Fruit fly (Drosophila melanogaster) whole organism, embryonic: ENCODE data around the gene bwa.
A peak's percentile ranks its signal among the peaks of the same experiment; 100 is the strongest.

Source experiments
- ATbp ChIP-seq: fragments of 200-800 bp; sonication (Bioruptor generic); optimal IDR thresholded peaks from 2 replicates; lab custom pipeline; 2017; ENCODE audit warnings: missing biosample characterization, mild to moderate bottlenecking, missing genetic modification characterization, missing genetic modification reagents
- B-H2 ChIP-seq: fragments of 200-800 bp; sonication (Bioruptor generic); optimal IDR thresholded peaks from 2 replicates; lab custom pipeline; 2018; ENCODE audit warnings: missing biosample characterization, mild to moderate bottlenecking, missing genetic modification characterization
- CG10366 ChIP-seq: fragments of 200-800 bp; sonication (Bioruptor generic); IDR thresholded peaks from 2 replicates; pipeline ENCODE4 v1.3.6; 2022; ENCODE audit warnings: missing biosample characterization, missing genetic modification characterization
- CG11085 ChIP-seq: fragments of 200-800 bp; sonication (Bioruptor generic); IDR thresholded peaks from 2 replicates; pipeline ENCODE4 v1.3.6; 2022; ENCODE audit warnings: missing biosample characterization, missing genetic modification characterization
- CG11093 ChIP-seq: fragments of 200-800 bp; sonication (Bioruptor generic); IDR thresholded peaks from 3 replicates; pipeline ENCODE4 v1.3.6; 2022; ENCODE audit warnings: missing biosample characterization, missing genetic modification characterization
- CG11398 ChIP-seq: fragments of 200-800 bp; sonication (Bioruptor generic); optimal IDR thresholded peaks from 2 replicates; lab custom pipeline; 2016; ENCODE audit warnings: missing biosample characterization, missing genetic modification characterization
- CG12391 ChIP-seq: fragments of 200-800 bp; sonication (Bioruptor generic); optimal IDR thresholded peaks from 3 replicates; lab custom pipeline; 2018; ENCODE audit warnings: missing biosample characterization, mild to moderate bottlenecking, missing genetic modification characterization, moderate library complexity
- CG13287 ChIP-seq: fragments of 200-800 bp; sonication (Bioruptor generic); IDR thresholded peaks from 2 replicates; pipeline ENCODE4 v1.3.6; 2022; ENCODE audit warnings: missing biosample characterization, missing genetic modification characterization; ENCODE audit not compliant: partially characterized antibody
- CG14710 ChIP-seq: fragments of 200-800 bp; sonication (Bioruptor generic); optimal IDR thresholded peaks from 3 replicates; lab custom pipeline; 2019; ENCODE audit warnings: missing biosample characterization, mild to moderate bottlenecking, missing genetic modification characterization, moderate library complexity
- CG15514 ChIP-seq: fragments of 200-800 bp; sonication (Bioruptor generic); optimal IDR thresholded peaks from 3 replicates; lab custom pipeline; 2017; ENCODE audit warnings: missing biosample characterization, missing genetic modification characterization, mild to moderate bottlenecking, moderate library complexity, missing genetic modification reagents
- CG1647 ChIP-seq: fragments of 200-800 bp; sonication (Bioruptor generic); optimal IDR thresholded peaks from 3 replicates; lab custom pipeline; 2016; ENCODE audit warnings: missing biosample characterization, missing genetic modification characterization
- CG17186 ChIP-seq: fragments of 200-800 bp; sonication (Bioruptor generic); optimal IDR thresholded peaks from 3 replicates; lab custom pipeline; 2017; ENCODE audit warnings: missing biosample characterization, missing genetic modification reagents, missing genetic modification characterization
- CG17361 ChIP-seq: fragments of 200-800 bp; sonication (Bioruptor generic); IDR thresholded peaks from 3 replicates; pipeline ENCODE4 v1.3.6; 2022; ENCODE audit warnings: missing biosample characterization, missing genetic modification characterization
- CG2116 ChIP-seq: fragments of 200-800 bp; sonication (Bioruptor generic); optimal IDR thresholded peaks from 3 replicates; lab custom pipeline; 2018; ENCODE audit warnings: missing biosample characterization, mild to moderate bottlenecking, missing genetic modification characterization
- CG2889 ChIP-seq: fragments of 200-800 bp; sonication (Bioruptor generic); IDR thresholded peaks from 3 replicates; pipeline ENCODE4 v1.3.6; 2022; ENCODE audit warnings: missing biosample characterization, missing genetic modification characterization
- CG32532 ChIP-seq: fragments of 200-800 bp; sonication (Bioruptor generic); IDR thresholded peaks from 2 replicates; pipeline ENCODE4 v1.3.6; 2022; ENCODE audit warnings: missing biosample characterization, missing genetic modification characterization
- CG3995 ChIP-seq: fragments of 200-800 bp; sonication (Bioruptor generic); optimal IDR thresholded peaks from 3 replicates; lab custom pipeline; 2016; ENCODE audit warnings: missing biosample characterization, missing genetic modification characterization
- CG5953 ChIP-seq: fragments of 200-800 bp; sonication (Bioruptor generic); IDR thresholded peaks from 2 replicates; pipeline ENCODE4 v1.3.6; 2022; ENCODE audit warnings: missing biosample characterization, missing genetic modification characterization
- CG7839 ChIP-seq: fragments of 200-800 bp; sonication (Bioruptor generic); optimal IDR thresholded peaks from 3 replicates; lab custom pipeline; 2018; ENCODE audit warnings: missing biosample characterization, mild to moderate bottlenecking, missing genetic modification characterization, moderate library complexity
- CG7987 ChIP-seq: fragments of 200-800 bp; sonication (Bioruptor generic); optimal IDR thresholded peaks from 2 replicates; lab custom pipeline; 2018; ENCODE audit warnings: missing biosample characterization, mild to moderate bottlenecking, missing genetic modification characterization, moderate library complexity
- CG8290 ChIP-seq, 3 experiments: fragments of 200-800 bp; sonication (Bioruptor generic); optimal IDR thresholded peaks; 2 replicates each; lab custom pipeline; 2016 to 2019; ENCODE audit warnings: missing biosample characterization in 3 of 3, missing genetic modification characterization in 3 of 3, mild to moderate bottlenecking in 2 of 3, moderate library complexity in 1 of 3
- CG9215 ChIP-seq: fragments of 200-800 bp; sonication (Bioruptor generic); IDR thresholded peaks from 2 replicates; pipeline ENCODE4 v1.3.6; 2022; ENCODE audit warnings: missing biosample characterization, missing genetic modification characterization
- CG9797 ChIP-seq: fragments of 200-800 bp; sonication (Bioruptor generic); optimal IDR thresholded peaks from 3 replicates; lab custom pipeline; 2018; ENCODE audit warnings: missing biosample characterization, mild to moderate bottlenecking, missing genetic modification characterization
- CTCF ChIP-seq: fragments of 200-800 bp; sonication (Bioruptor generic); optimal IDR thresholded peaks from 2 replicates; lab custom pipeline; 2017; ENCODE audit warnings: missing biosample characterization, mild to moderate bottlenecking, missing genetic modification characterization, moderate library complexity
- Dad ChIP-seq: fragments of 200-800 bp; sonication (Bioruptor generic); optimal IDR thresholded peaks from 3 replicates; lab custom pipeline; 2016; ENCODE audit warnings: missing biosample characterization, missing genetic modification characterization
- Dfd ChIP-seq, 2 experiments: fragments of >200 bp; optimal IDR thresholded peaks; 2 replicates each; lab custom pipeline; 2017; ENCODE audit warnings: missing biosample characterization in 2 of 2, missing genetic modification characterization in 2 of 2
- Dll ChIP-seq: fragments of 200-800 bp; sonication (Bioruptor generic); IDR thresholded peaks from 4 replicates; pipeline ENCODE4 v1.3.6; 2022; ENCODE audit warnings: missing biosample characterization, missing genetic modification characterization; ENCODE audit not compliant: partially characterized antibody
- GATAe ChIP-seq: fragments of 200-800 bp; sonication (Bioruptor generic); conservative IDR thresholded peaks from 2 replicates; pipeline ENCODE4 v1.3.6; 2022; ENCODE audit warnings: missing biosample characterization, missing genetic modification characterization
- Mad ChIP-seq: fragments of 200-800 bp; sonication (Bioruptor generic); optimal IDR thresholded peaks from 2 replicates; lab custom pipeline; 2016; ENCODE audit warnings: missing biosample characterization, missing genetic modification characterization
- Pdp1 ChIP-seq, 2 experiments: fragments of 200-800 bp; sonication (Bioruptor generic); optimal IDR thresholded peaks; 3 replicates each; lab custom pipeline; 2016; ENCODE audit warnings: missing biosample characterization in 2 of 2, missing genetic modification characterization in 2 of 2, mild to moderate bottlenecking in 1 of 2, moderate library complexity in 1 of 2
- Rx ChIP-seq: fragments of 200-800 bp; sonication (Bioruptor generic); IDR thresholded peaks from 2 replicates; pipeline ENCODE4 v1.3.6; 2022; ENCODE audit warnings: missing biosample characterization, missing genetic modification characterization
- Ssrp ChIP-seq: fragments of 200-800 bp; sonication (Bioruptor generic); optimal IDR thresholded peaks from 2 replicates; lab custom pipeline; 2018; ENCODE audit warnings: missing biosample characterization, mild to moderate bottlenecking, missing genetic modification characterization, moderate library complexity
- al ChIP-seq: fragments of 200-800 bp; sonication (Bioruptor generic); IDR thresholded peaks from 2 replicates; pipeline ENCODE4 v1.3.6; 2022; ENCODE audit warnings: missing biosample characterization, missing genetic modification characterization
- ato ChIP-seq: fragments of 200-800 bp; sonication (Bioruptor generic); IDR thresholded peaks from 2 replicates; pipeline ENCODE4 v1.3.6; 2022; ENCODE audit warnings: missing biosample characterization, missing genetic modification characterization; ENCODE audit not compliant: partially characterized antibody
- chinmo ChIP-seq: fragments of 200-800 bp; sonication (Bioruptor generic); IDR thresholded peaks from 4 replicates; pipeline ENCODE4 v1.3.6; 2022; ENCODE audit warnings: missing biosample characterization, missing genetic modification characterization; ENCODE audit not compliant: partially characterized antibody
- cwo ChIP-seq: fragments of 200-800 bp; sonication (Bioruptor generic); optimal IDR thresholded peaks from 3 replicates; lab custom pipeline; 2017; ENCODE audit warnings: missing biosample characterization, missing genetic modification characterization, mild to moderate bottlenecking, moderate library complexity, missing genetic modification reagents
- dati ChIP-seq: fragments of 200-800 bp; sonication (Bioruptor generic); IDR thresholded peaks from 2 replicates; pipeline ENCODE4 v1.3.6; 2022; ENCODE audit warnings: missing biosample characterization, missing genetic modification characterization
- gfzf ChIP-seq: fragments of 200-800 bp; sonication (Bioruptor generic); optimal IDR thresholded peaks from 2 replicates; lab custom pipeline; 2016; ENCODE audit warnings: missing biosample characterization, mild to moderate bottlenecking, missing genetic modification characterization, moderate library complexity
- gsb-n ChIP-seq: fragments of 200-800 bp; sonication (Bioruptor generic); optimal IDR thresholded peaks from 3 replicates; lab custom pipeline; 2018; ENCODE audit warnings: missing biosample characterization, mild to moderate bottlenecking, missing genetic modification characterization
- insv ChIP-seq, 2 experiments: fragments of 200-800 bp; sonication (Bioruptor generic); optimal IDR thresholded peaks; 3 replicates each; lab custom pipeline; 2016 to 2018; ENCODE audit warnings: missing biosample characterization in 2 of 2, missing genetic modification characterization in 2 of 2
- inv ChIP-seq: fragments of 200-800 bp; sonication (Bioruptor generic); IDR thresholded peaks from 2 replicates; pipeline ENCODE4 v1.3.6; 2022; ENCODE audit warnings: missing biosample characterization, missing genetic modification characterization; ENCODE audit not compliant: partially characterized antibody
- klu ChIP-seq: fragments of 200-800 bp; sonication (Bioruptor generic); IDR thresholded peaks from 2 replicates; pipeline ENCODE4 v1.3.6; 2022; ENCODE audit warnings: missing biosample characterization, missing genetic modification characterization
- knrl ChIP-seq: fragments of 200-800 bp; sonication (Bioruptor generic); IDR thresholded peaks from 3 replicates; pipeline ENCODE4 v1.3.6; 2022; ENCODE audit warnings: missing biosample characterization, missing genetic modification characterization; ENCODE audit not compliant: partially characterized antibody
- nerfin-2 ChIP-seq: fragments of 200-800 bp; sonication (Bioruptor generic); IDR thresholded peaks from 2 replicates; pipeline ENCODE4 v1.3.6; 2022; ENCODE audit warnings: missing biosample characterization, missing genetic modification characterization; ENCODE audit not compliant: partially characterized antibody
- pan ChIP-seq, 4 experiments: fragments of >200 bp in 3 of 4; fragments of 200-800 bp in 1 of 4; sonication (Bioruptor generic) in 1 of 4; optimal IDR thresholded peaks in 3 of 4; IDR thresholded peaks in 1 of 4; 2 replicates each; pipeline versions ENCODE4 v1.3.6 to Lab custom; 2017 to 2022; ENCODE audit warnings: missing biosample characterization in 2 of 4, missing genetic modification characterization in 2 of 4, mixed read lengths in 1 of 4
- pzg ChIP-seq: fragments of 200-800 bp; sonication (Bioruptor generic); optimal IDR thresholded peaks from 3 replicates; lab custom pipeline; 2018; ENCODE audit warnings: missing biosample characterization, mild to moderate bottlenecking, missing genetic modification characterization, moderate library complexity
- stc ChIP-seq: fragments of 200-800 bp; sonication (Bioruptor generic); IDR thresholded peaks from 2 replicates; pipeline ENCODE4 v1.3.6; 2022; ENCODE audit warnings: missing biosample characterization, missing genetic modification characterization
- vnd ChIP-seq: fragments of 200-800 bp; sonication (Bioruptor generic); IDR thresholded peaks from 3 replicates; pipeline ENCODE4 v1.3.6; 2022; ENCODE audit warnings: missing biosample characterization, missing genetic modification characterization; ENCODE audit not compliant: partially characterized antibody
- yki ChIP-seq: fragments of >200 bp; optimal IDR thresholded peaks from 3 replicates; lab custom pipeline; 2018
- zen ChIP-seq: fragments of 200-800 bp; sonication (Bioruptor generic); optimal IDR thresholded peaks from 3 replicates; lab custom pipeline; 2018; ENCODE audit warnings: missing biosample characterization, mild to moderate bottlenecking, missing genetic modification characterization, moderate library complexity

Gene bwa

DNA sequence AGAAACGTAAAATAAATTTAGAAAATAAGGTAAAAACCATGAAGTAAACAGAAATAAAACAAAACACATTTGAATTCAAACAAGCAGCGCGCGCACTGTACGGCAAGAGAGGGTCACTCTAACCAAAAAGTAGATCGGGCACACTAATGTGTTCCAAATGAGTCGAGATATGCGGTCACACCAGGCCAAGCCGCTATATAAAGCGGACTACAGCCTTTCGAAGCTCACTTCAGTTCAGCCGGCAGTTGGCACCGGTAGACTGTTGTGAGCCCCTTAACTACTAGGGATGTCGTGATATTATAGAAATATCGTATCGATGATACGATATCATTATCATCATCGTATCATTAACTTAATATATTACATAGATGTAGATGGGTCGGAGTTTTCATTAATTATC is 38.3 kb downstream of the bwa start (continued):
- peak; percentile 76 for TF ChIP-seq CG9797
- no peak for TF ChIP-seq ato
- 0 out of 4 replicates have a peak, but pooled peaks have one; percentile 52 for TF ChIP-seq chinmo (GFP tag; lab: Robert Waterston, UW)
- no peak for TF ChIP-seq CG17186
- TF ChIP-seq CG13287 (GFP tag; lab: Robert Waterston, UW): peak; percentile 19; the same call in 1 of the 2 replicates
- TF ChIP-seq knrl (GFP tag; lab: Robert Waterston, UW): peak; percentile 30; the same call in 1 of the 3 replicates
- TF ChIP-seq pan (optimal IDR thresholded peaks at IDR 0.05; lab: Kevin White, UChicago): no peak
- no peak for TF ChIP-seq pan (GFP tag; optimal IDR thresholded peaks at IDR 0.05 in 1 of 2, IDR thresholded peaks at IDR 0.05 in 1 of 2)
- peak; percentile 34 for TF ChIP-seq CG15514
- no peak for TF ChIP-seq CG2889 (GFP tag; lab: Robert Waterston, UW)
- peak; percentile 61 for TF ChIP-seq gfzf (GFP tag; lab: Kevin White, UChicago)
- TF ChIP-seq klu (GFP tag; lab: Robert Waterston, UW): no peak
- no peak for TF ChIP-seq CG3995 (GFP tag; lab: Kevin White, UChicago)
- TF ChIP-seq Mad (GFP tag; lab: Kevin White, UChicago): no peak
- TF ChIP-seq dati: no peak
- no peak for TF ChIP-seq insv (GFP tag; optimal IDR thresholded peaks at IDR 0.05; lab: Kevin White, UChicago)
- TF ChIP-seq cwo (GFP tag; lab: Kevin White, UChicago): no peak
- TF ChIP-seq CG7987 (GFP tag; lab: Kevin White, UChicago): no peak
- TF ChIP-seq stc (GFP tag; lab: Robert Waterston, UW): no peak
- TF ChIP-seq CG14710 (tag; lab: Kevin White, UChicago): peak; percentile 0
- TF ChIP-seq Ssrp (tag; lab: Kevin White, UChicago): no peak
- no peak for TF ChIP-seq B-H2 (GFP tag; lab: Kevin White, UChicago)
- TF ChIP-seq Pdp1 (GFP tag; optimal IDR thresholded peaks at IDR 0.05; lab: Kevin White, UChicago): no peak
- peak; percentile 52 for TF ChIP-seq pzg (GFP tag; lab: Kevin White, UChicago)
- TF ChIP-seq GATAe: no peak
- TF ChIP-seq gsb-n (tag; lab: Kevin White, UChicago): no peak
- TF ChIP-seq CG11085: no peak
- TF ChIP-seq CG17361 (GFP tag; lab: Robert Waterston, UW): peak; percentile 66; the same call in 2 of the 3 replicates

DNA sequence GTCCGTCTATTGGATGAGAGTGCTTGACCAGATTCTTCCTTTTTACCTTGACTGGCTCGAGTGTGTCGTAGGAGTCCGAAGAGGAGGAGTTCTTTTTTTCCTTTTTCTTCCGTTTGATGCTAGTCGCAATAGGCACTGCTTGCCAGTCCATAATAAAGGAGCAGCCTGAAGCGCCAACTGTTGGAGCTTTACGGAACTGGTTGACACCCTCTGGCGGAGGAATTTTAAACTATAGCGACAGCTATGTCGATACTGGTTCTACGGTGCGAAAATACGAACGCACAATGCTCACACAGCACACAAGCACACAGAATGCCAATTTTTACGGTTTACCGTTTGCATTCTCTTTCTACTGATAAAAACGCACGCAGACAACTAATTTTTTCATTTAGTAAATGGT is 40.4 kb downstream of the bwa start:
- TF ChIP-seq CG10366 (GFP tag; lab: Robert Waterston, UW) (no peak; the same call in 1 of the 2 replicates), CG12391 (no peak), CG1647 (GFP tag; lab: Kevin White, UChicago) (no peak), CG7839 (tag; lab: Kevin White, UChicago) (no peak), Mad (GFP tag; lab: Kevin White, UChicago) (no peak), Dll (GFP tag; lab: Robert Waterston, UW) (no peak), CTCF (peak; percentile 91), Dad (GFP tag; lab: Kevin White, UChicago) (no peak), CG5953 (GFP tag; lab: Robert Waterston, UW) (no peak), inv (GFP tag; lab: Robert Waterston, UW) (no peak), CG11398 (GFP tag; lab: Kevin White, UChicago) (no peak), al (GFP tag; lab: Robert Waterston, UW) (no peak), yki (lab: Kevin White, UChicago) (no peak), vnd (GFP tag; lab: Robert Waterston, UW) (no peak), CG11093 (no peak), ATbp (GFP tag; lab: Kevin White, UChicago) (no peak), CG32532 (GFP tag; lab: Robert Waterston, UW) (peak; percentile 50; the same call in 1 of the 2 replicates), zen (tag; lab: Kevin White, UChicago) (no peak), CG9215 (GFP tag; lab: Robert Waterston, UW) (no peak), CG2116 (no peak), Rx (GFP tag; lab: Robert Waterston, UW) (no peak), Dfd (GFP tag; optimal IDR thresholded peaks at IDR 0.05; lab: Kevin White, UChicago) (no peak), CG13287 (GFP tag; lab: Robert Waterston, UW) (no peak), nerfin-2 (GFP tag; lab: Robert Waterston, UW) (no peak), CG8290 (GFP tag; optimal IDR thresholded peaks at IDR 0.05; lab: Kevin White, UChicago) (peak; percentile 58), CG8290 (tag; optimal IDR thresholded peaks at IDR 0.05; lab: Kevin White, UChicago) (peak in 1 of 2 experiments; percentile 53)
